Fruit fly (Drosophila melanogaster) whole organism, embryonic: ENCODE data around the gene Vm26Ac.
A peak's percentile ranks its signal among the peaks of the same experiment; 100 is the strongest.

Source experiments
- Atf3 ChIP-seq: fragments of 200-800 bp; sonication (Bioruptor generic); optimal IDR thresholded peaks from 3 replicates; lab custom pipeline; 2016; ENCODE audit warnings: missing biosample characterization, missing genetic modification characterization
- Bgb ChIP-seq: fragments of 200-800 bp; sonication (Bioruptor generic); IDR thresholded peaks from 2 replicates; pipeline ENCODE4 v1.3.6; 2022; ENCODE audit warnings: missing biosample characterization, missing genetic modification characterization; ENCODE audit not compliant: partially characterized antibody
- CG10267 ChIP-seq: fragments of 200-800 bp; sonication (Bioruptor generic); optimal IDR thresholded peaks from 2 replicates; lab custom pipeline; 2018; ENCODE audit warnings: missing biosample characterization, mild to moderate bottlenecking, missing genetic modification characterization, moderate library complexity
- CG10565 ChIP-seq: fragments of 200-800 bp; sonication (Bioruptor generic); optimal IDR thresholded peaks from 3 replicates; lab custom pipeline; 2016; ENCODE audit warnings: missing biosample characterization, mild to moderate bottlenecking, missing genetic modification characterization
- CG11504 ChIP-seq: fragments of 200-800 bp; sonication (Bioruptor generic); optimal IDR thresholded peaks from 3 replicates; lab custom pipeline; 2019; ENCODE audit warnings: missing biosample characterization, mild to moderate bottlenecking, missing genetic modification characterization, moderate library complexity
- CG11695 ChIP-seq: fragments of 200-800 bp; sonication (Bioruptor generic); IDR thresholded peaks from 3 replicates; pipeline ENCODE4 v1.3.6; 2022; ENCODE audit warnings: missing biosample characterization, missing genetic modification characterization
- CG13123 ChIP-seq: fragments of 200-800 bp; sonication (Bioruptor generic); optimal IDR thresholded peaks from 2 replicates; lab custom pipeline; 2016; ENCODE audit warnings: missing biosample characterization, missing genetic modification characterization
- CG13775 ChIP-seq: fragments of 200-800 bp; sonication (Bioruptor generic); optimal IDR thresholded peaks from 3 replicates; lab custom pipeline; 2017; ENCODE audit warnings: missing biosample characterization, mild to moderate bottlenecking, missing genetic modification characterization
- CG1647 ChIP-seq: fragments of 200-800 bp; sonication (Bioruptor generic); optimal IDR thresholded peaks from 3 replicates; lab custom pipeline; 2016; ENCODE audit warnings: missing biosample characterization, missing genetic modification characterization
- CG6683 ChIP-seq: fragments of 200-800 bp; sonication (Bioruptor generic); optimal IDR thresholded peaks from 2 replicates; lab custom pipeline; 2017; ENCODE audit warnings: missing biosample characterization, mild to moderate bottlenecking, missing genetic modification characterization, missing genetic modification reagents
- CG7963 ChIP-seq: fragments of 200-800 bp; sonication (Bioruptor generic); IDR thresholded peaks from 3 replicates; pipeline ENCODE4 v1.3.6; 2022; ENCODE audit warnings: missing biosample characterization, missing genetic modification characterization; ENCODE audit not compliant: partially characterized antibody
- CG8388 ChIP-seq: fragments of 200-800 bp; sonication (Bioruptor generic); optimal IDR thresholded peaks from 2 replicates; lab custom pipeline; 2019; ENCODE audit warnings: missing biosample characterization, mild to moderate bottlenecking, missing genetic modification characterization, moderate library complexity
- CG8765 ChIP-seq: fragments of 200-800 bp; sonication (Bioruptor generic); IDR thresholded peaks from 2 replicates; pipeline ENCODE4 v1.3.6; 2022; ENCODE audit warnings: missing biosample characterization, missing genetic modification characterization
- CoRest ChIP-seq: fragments of 200-800 bp; sonication (Bioruptor generic); optimal IDR thresholded peaks from 3 replicates; lab custom pipeline; 2018; ENCODE audit warnings: missing biosample characterization, mild to moderate bottlenecking, missing genetic modification characterization, moderate library complexity
- CrebB ChIP-seq: fragments of 200-800 bp; sonication (Bioruptor generic); optimal IDR thresholded peaks from 3 replicates; lab custom pipeline; 2018; ENCODE audit warnings: missing biosample characterization, mild to moderate bottlenecking, missing genetic modification characterization
- Dbx ChIP-seq: fragments of 200-800 bp; sonication (Bioruptor generic); IDR thresholded peaks from 3 replicates; pipeline ENCODE4 v1.3.6; 2022; ENCODE audit warnings: missing biosample characterization, missing genetic modification characterization
- Ets97D ChIP-seq: fragments of 200-800 bp; sonication (Bioruptor generic); optimal IDR thresholded peaks from 3 replicates; lab custom pipeline; 2016; ENCODE audit warnings: missing biosample characterization, missing genetic modification characterization
- GATAe ChIP-seq: fragments of 200-800 bp; sonication (Bioruptor generic); conservative IDR thresholded peaks from 2 replicates; pipeline ENCODE4 v1.3.6; 2022; ENCODE audit warnings: missing biosample characterization, missing genetic modification characterization
- Lim3 ChIP-seq: fragments of 200-800 bp; sonication (Bioruptor generic); IDR thresholded peaks from 2 replicates; pipeline ENCODE4 v1.3.6; 2022; ENCODE audit warnings: missing biosample characterization, missing genetic modification characterization
- Mad ChIP-seq: fragments of 200-800 bp; sonication (Bioruptor generic); optimal IDR thresholded peaks from 2 replicates; lab custom pipeline; 2016; ENCODE audit warnings: missing biosample characterization, missing genetic modification characterization
- Myb ChIP-seq: fragments of 200-800 bp; sonication (Bioruptor generic); optimal IDR thresholded peaks from 2 replicates; lab custom pipeline; 2016; ENCODE audit warnings: missing biosample characterization, missing genetic modification characterization
- Taf1 ChIP-seq: fragments of 200-800 bp; sonication (Bioruptor generic); IDR thresholded peaks from 2 replicates; pipeline ENCODE4 v1.3.6; 2022; ENCODE audit warnings: missing biosample characterization, missing genetic modification characterization
- YL-1 ChIP-seq: fragments of 200-800 bp; sonication (Bioruptor generic); optimal IDR thresholded peaks from 3 replicates; lab custom pipeline; 2017; ENCODE audit warnings: missing biosample characterization, mild to moderate bottlenecking, missing genetic modification characterization
- ab ChIP-seq: fragments of 200-800 bp; sonication (Bioruptor generic); optimal IDR thresholded peaks from 2 replicates; lab custom pipeline; 2016; ENCODE audit warnings: missing biosample characterization, missing genetic modification characterization
- bbx ChIP-seq: fragments of 200-800 bp; sonication (Bioruptor generic); IDR thresholded peaks from 2 replicates; pipeline ENCODE4 v1.3.6; 2022; ENCODE audit warnings: missing biosample characterization, missing genetic modification characterization; ENCODE audit not compliant: partially characterized antibody
- bcd ChIP-seq: fragments of 200-800 bp; sonication (Bioruptor generic); optimal IDR thresholded peaks from 2 replicates; lab custom pipeline; 2017; ENCODE audit warnings: missing biosample characterization, mild to moderate bottlenecking, missing genetic modification characterization
- chif ChIP-seq, 2 experiments: fragments of 200-800 bp; sonication (Bioruptor generic); optimal IDR thresholded peaks; 3 replicates each; lab custom pipeline; 2016; ENCODE audit warnings: missing biosample characterization in 2 of 2, missing genetic modification characterization in 2 of 2
- croc ChIP-seq: fragments of 200-800 bp; sonication (Bioruptor generic); conservative IDR thresholded peaks from 3 replicates; pipeline ENCODE4 v1.3.6; 2022; ENCODE audit warnings: missing biosample characterization, missing genetic modification characterization
- crol ChIP-seq: fragments of 200-800 bp; sonication (Bioruptor generic); IDR thresholded peaks from 2 replicates; pipeline ENCODE4 v1.3.6; 2022; ENCODE audit warnings: missing biosample characterization, missing genetic modification characterization
- crp ChIP-seq, 2 experiments: fragments of 200-800 bp; sonication (Bioruptor generic); optimal IDR thresholded peaks; 2 replicates in 1 of 2; 3 replicates in 1 of 2; lab custom pipeline; 2017; ENCODE audit warnings: missing biosample characterization in 2 of 2, missing genetic modification characterization in 2 of 2, mild to moderate bottlenecking in 1 of 2, moderate library complexity in 1 of 2
- cwo ChIP-seq: fragments of 200-800 bp; sonication (Bioruptor generic); optimal IDR thresholded peaks from 3 replicates; lab custom pipeline; 2017; ENCODE audit warnings: missing biosample characterization, missing genetic modification characterization, mild to moderate bottlenecking, moderate library complexity, missing genetic modification reagents
- emc ChIP-seq: fragments of 200-800 bp; sonication (Bioruptor generic); optimal IDR thresholded peaks from 2 replicates; lab custom pipeline; 2016; ENCODE audit warnings: missing biosample characterization, missing genetic modification characterization
- en ChIP-seq: fragments of 200-800 bp; sonication (Bioruptor generic); optimal IDR thresholded peaks from 2 replicates; lab custom pipeline; 2016; ENCODE audit warnings: missing biosample characterization, missing genetic modification characterization
- fd3F ChIP-seq: fragments of 200-800 bp; sonication (Bioruptor generic); optimal IDR thresholded peaks from 2 replicates; lab custom pipeline; 2018; ENCODE audit warnings: missing biosample characterization, mild to moderate bottlenecking, missing genetic modification characterization, moderate library complexity
- fru ChIP-seq: fragments of >200 bp; optimal IDR thresholded peaks from 2 replicates; lab custom pipeline; 2017
- fu2 ChIP-seq: fragments of 200-800 bp; sonication (Bioruptor generic); optimal IDR thresholded peaks from 2 replicates; lab custom pipeline; 2016; ENCODE audit warnings: missing biosample characterization, missing genetic modification characterization
- grau ChIP-seq: fragments of 200-800 bp; optimal IDR thresholded peaks from 3 replicates; lab custom pipeline; 2019; ENCODE audit warnings: missing biosample characterization, mild to moderate bottlenecking, missing genetic modification characterization, moderate library complexity
- gt ChIP-seq: fragments of 200-800 bp; sonication (Bioruptor generic); IDR thresholded peaks from 2 replicates; pipeline ENCODE4 v1.3.6; 2022; ENCODE audit warnings: missing biosample characterization, missing genetic modification characterization
- hbn ChIP-seq: fragments of 200-800 bp; sonication (Bioruptor generic); IDR thresholded peaks from 2 replicates; pipeline ENCODE4 v1.3.6; 2022; ENCODE audit warnings: missing biosample characterization, missing genetic modification characterization; ENCODE audit not compliant: partially characterized antibody
- nerfin-2 ChIP-seq: fragments of 200-800 bp; sonication (Bioruptor generic); IDR thresholded peaks from 2 replicates; pipeline ENCODE4 v1.3.6; 2022; ENCODE audit warnings: missing biosample characterization, missing genetic modification characterization; ENCODE audit not compliant: partially characterized antibody
- pan ChIP-seq, 4 experiments: fragments of >200 bp in 3 of 4; fragments of 200-800 bp in 1 of 4; sonication (Bioruptor generic) in 1 of 4; optimal IDR thresholded peaks in 3 of 4; IDR thresholded peaks in 1 of 4; 2 replicates each; pipeline versions ENCODE4 v1.3.6 to Lab custom; 2017 to 2022; ENCODE audit warnings: missing biosample characterization in 2 of 4, missing genetic modification characterization in 2 of 4, mixed read lengths in 1 of 4
- repo ChIP-seq: fragments of 200-800 bp; sonication (Bioruptor generic); optimal IDR thresholded peaks from 2 replicates; lab custom pipeline; 2016; ENCODE audit warnings: missing biosample characterization, missing genetic modification characterization
- salm ChIP-seq: fragments of 200-800 bp; sonication (Bioruptor generic); optimal IDR thresholded peaks from 2 replicates; lab custom pipeline; 2018; ENCODE audit warnings: missing biosample characterization, mild to moderate bottlenecking, missing genetic modification characterization
- sd ChIP-seq: fragments of 200-800 bp; sonication (Bioruptor generic); optimal IDR thresholded peaks from 3 replicates; lab custom pipeline; 2018; ENCODE audit warnings: missing biosample characterization, mild to moderate bottlenecking, missing genetic modification characterization, moderate library complexity
- tin ChIP-seq: fragments of 200-800 bp; sonication (Bioruptor generic); optimal IDR thresholded peaks from 3 replicates; lab custom pipeline; 2016; ENCODE audit warnings: missing biosample characterization, missing genetic modification characterization
- vnd ChIP-seq: fragments of 200-800 bp; sonication (Bioruptor generic); IDR thresholded peaks from 3 replicates; pipeline ENCODE4 v1.3.6; 2022; ENCODE audit warnings: missing biosample characterization, missing genetic modification characterization; ENCODE audit not compliant: partially characterized antibody
- wor ChIP-seq: fragments of 200-800 bp; sonication (Bioruptor generic); IDR thresholded peaks from 2 replicates; pipeline ENCODE4 v1.3.6; 2022; ENCODE audit warnings: missing biosample characterization, missing genetic modification characterization

Gene Vm26Ac

dm6 chr2L:5943229-5944078 is 15.0 kb downstream of the Vm26Ac start, which contains the start of the genes Sfp26Ad and Gpdh1 (continued):
- TF ChIP-seq pan (optimal IDR thresholded peaks at IDR 0.05; lab: Kevin White, UChicago) (no peak), pan (GFP tag; optimal IDR thresholded peaks at IDR 0.05 in 1 of 2, IDR thresholded peaks at IDR 0.05 in 1 of 2) (peak in 1 of 2 experiments; percentile 63), YL-1 (GFP tag; lab: Kevin White, UChicago) (peak; percentile 23), chif (GFP tag; optimal IDR thresholded peaks at IDR 0.05; lab: Kevin White, UChicago) (peak; percentile 68 to 76), Dbx (GFP tag; lab: Robert Waterston, UW) (peak; percentile 80), salm (tag; lab: Kevin White, UChicago) (peak; percentile 60), CG1647 (peak; percentile 83), nerfin-2 (GFP tag; lab: Robert Waterston, UW) (peak; percentile 39; the same call in 1 of the 2 replicates), vnd (GFP tag; lab: Robert Waterston, UW) (no peak), fu2 (peak; percentile 54), ab (GFP tag; lab: Kevin White, UChicago) (peak; percentile 26), CrebB (tag; lab: Kevin White, UChicago) (peak; percentile 15), fd3F (GFP tag; lab: Kevin White, UChicago) (peak; percentile 74), GATAe (GFP tag; lab: Robert Waterston, UW) (no peak), croc (GFP tag; lab: Robert Waterston, UW) (0 out of 3 replicates have a peak, but pooled peaks have one; percentile 17), CG13123 (GFP tag; lab: Kevin White, UChicago) (peak; percentile 75), emc (GFP tag; lab: Kevin White, UChicago) (peak; percentile 58), fru (lab: Kevin White, UChicago) (no peak), sd (tag; lab: Kevin White, UChicago) (no peak), bbx (GFP tag; lab: Robert Waterston, UW) (no peak; the same call in 1 of the 2 replicates), CG6683 (GFP tag; lab: Kevin White, UChicago) (peak; percentile 30), CG11504 (tag; lab: Kevin White, UChicago) (peak; percentile 66), hbn (GFP tag; lab: Robert Waterston, UW) (no peak; the same call in 1 of the 2 replicates), crp (GFP tag; optimal IDR thresholded peaks at IDR 0.05; lab: Kevin White, UChicago) (peak in 1 of 2 experiments; percentile 49), CG8765 (GFP tag; lab: Robert Waterston, UW) (no peak), CG7963 (GFP tag; lab: Robert Waterston, UW) (no peak; the same call in 2 of the 3 replicates), repo (peak; percentile 72), CG10565 (GFP tag; lab: Kevin White, UChicago) (peak; percentile 68), Ets97D (GFP tag; lab: Kevin White, UChicago) (peak; percentile 85), Myb (GFP tag; lab: Kevin White, UChicago) (peak; percentile 71), CoRest (tag; lab: Kevin White, UChicago) (peak; percentile 72), CG13775 (peak; percentile 72), bcd (GFP tag; lab: Kevin White, UChicago) (peak; percentile 73), crol (no peak), wor (GFP tag; lab: Robert Waterston, UW) (no peak), Taf1 (GFP tag; lab: Robert Waterston, UW) (0 out of 2 replicates have a peak, but pooled peaks have one; percentile 7), Mad (peak; percentile 80), Lim3 (GFP tag; lab: Robert Waterston, UW) (no peak), Atf3 (peak; percentile 40), grau (peak; percentile 66), CG11695 (peak; percentile 64; the same call in 2 of the 3 replicates), CG8388 (peak; percentile 66), CG10267 (tag; lab: Kevin White, UChicago) (peak; percentile 98), en (GFP tag; lab: Kevin White, UChicago) (peak; percentile 67), Bgb (GFP tag; lab: Robert Waterston, UW) (peak; percentile 49; the same call in 1 of the 2 replicates), cwo (GFP tag; lab: Kevin White, UChicago) (peak; percentile 68), gt (GFP tag; lab: Robert Waterston, UW) (0 out of 2 replicates have a peak, but pooled peaks have one; percentile 28), tin (GFP tag; lab: Kevin White, UChicago) (peak; percentile 86)
